Worm (Caenorhabditis elegans) whole organism, L4 larva: Measurements from ENCODE around the gene B0272.3.

Experiments used
- D1046.2 ChIP-seq: fragments of 200-800 bp; sonication (Bioruptor generic); IDR thresholded peaks from 2 replicates; pipeline ENCODE4 v1.3.6; 2022; ENCODE audit warnings: missing genetic modification characterization, missing compliant biosample characterization
- F44E2.7 ChIP-seq: fragments of 200-800 bp; sonication (Bioruptor generic); IDR thresholded peaks from 2 replicates; pipeline ENCODE4 v2.1.2; 2022; ENCODE audit warnings: missing genetic modification characterization, missing compliant biosample characterization
- R02D3.7 ChIP-seq: fragments of 150-350 bp; sonication (generic microtip); optimal IDR thresholded peaks from 3 replicates; lab custom pipeline; 2014; ENCODE audit warnings: missing biosample characterization, missing genetic modification characterization
- T26A8.4 ChIP-seq: fragments of 200-800 bp; sonication (Bioruptor generic); IDR thresholded peaks from 2 replicates; pipeline ENCODE4 v1.3.6; 2022; ENCODE audit warnings: missing genetic modification characterization, missing compliant biosample characterization
- ZK337.2 ChIP-seq: fragments of 200-800 bp; sonication (Bioruptor generic); IDR thresholded peaks from 2 replicates; pipeline ENCODE4 v1.3.6; 2022; ENCODE audit warnings: missing genetic modification reagents, missing genetic modification characterization, missing compliant biosample characterization
- aha-1 ChIP-seq: fragments of 150-350 bp; peaks from one replicate; lab custom pipeline; 2014; ENCODE audit warnings: missing biosample characterization, missing genetic modification characterization
- ceh-20 ChIP-seq: fragments of 200-800 bp; sonication (Bioruptor generic); IDR thresholded peaks from 2 replicates; pipeline ENCODE4 v1.3.6; 2022; ENCODE audit warnings: missing genetic modification reagents, missing genetic modification characterization, missing compliant biosample characterization
- ceh-28 ChIP-seq: fragments of 150-350 bp; optimal IDR thresholded peaks from 2 replicates; lab custom pipeline; 2014; ENCODE audit warnings: missing biosample characterization, missing genetic modification reagents, missing genetic modification characterization
- ceh-62 ChIP-seq: sonication (generic microtip); optimal IDR thresholded peaks from 2 replicates; lab custom pipeline; 2017; ENCODE audit warnings: missing biosample characterization, missing genetic modification characterization
- ces-1 ChIP-seq: fragments of 150-350 bp; sonication (generic microtip); optimal IDR thresholded peaks from 4 replicates; lab custom pipeline; 2014; ENCODE audit warnings: missing biosample characterization, missing genetic modification reagents, missing genetic modification characterization
- daf-12 ChIP-seq: fragments of 150-350 bp; optimal IDR thresholded peaks from 2 replicates; lab custom pipeline; 2014; ENCODE audit warnings: missing biosample characterization, missing genetic modification reagents, missing genetic modification characterization
- dmd-6 ChIP-seq: fragments of 200-800 bp; sonication (Bioruptor generic); IDR thresholded peaks from 2 replicates; pipeline ENCODE4 v1.3.6; 2022; ENCODE audit warnings: missing genetic modification reagents, missing genetic modification characterization, missing compliant biosample characterization
- dmd-9 ChIP-seq: fragments of 200-800 bp; sonication (Bioruptor generic); IDR thresholded peaks from 2 replicates; pipeline ENCODE4 v1.3.6; 2022; ENCODE audit warnings: missing genetic modification reagents, missing genetic modification characterization, missing compliant biosample characterization
- fkh-10 ChIP-seq: fragments of 150-350 bp; optimal IDR thresholded peaks from 2 replicates; lab custom pipeline; 2014; ENCODE audit warnings: missing biosample characterization, missing genetic modification reagents, missing genetic modification characterization
- fos-1 ChIP-seq: fragments of 150-350 bp; optimal IDR thresholded peaks from 2 replicates; lab custom pipeline; 2014; ENCODE audit warnings: missing biosample characterization, missing genetic modification characterization
- gei-8 ChIP-seq: fragments of 200-800 bp; sonication (Bioruptor generic); optimal IDR thresholded peaks from 2 replicates; lab custom pipeline; 2018; ENCODE audit warnings: mild to moderate bottlenecking, missing genetic modification characterization, missing compliant biosample characterization
- hif-1 ChIP-seq, 2 experiments: sonication (generic microtip); optimal IDR thresholded peaks; 2 replicates each; lab custom pipeline; 2016 to 2017; ENCODE audit warnings: missing compliant biosample characterization in 2 of 2, missing genetic modification characterization in 2 of 2, missing genetic modification reagents in 2 of 2, missing genotype in 2 of 2, mild to moderate bottlenecking in 1 of 2
- hlh-11 ChIP-seq: fragments of 200-800 bp; sonication (Bioruptor generic); optimal IDR thresholded peaks from 2 replicates; lab custom pipeline; 2018; ENCODE audit warnings: mild to moderate bottlenecking, missing genetic modification characterization, missing compliant biosample characterization
- hlh-30 ChIP-seq: sonication (generic microtip); optimal IDR thresholded peaks from 2 replicates; lab custom pipeline; 2017; ENCODE audit warnings: antibody characterized with exemption, mild to moderate bottlenecking, missing genetic modification characterization, missing compliant biosample characterization; ENCODE audit not compliant: insufficient read depth
- hmg-1.1 ChIP-seq: fragments of 200-800 bp; sonication (Bioruptor generic); IDR thresholded peaks from 2 replicates; pipeline ENCODE4 v1.3.6; 2022; ENCODE audit warnings: missing genetic modification reagents, missing genetic modification characterization, missing compliant biosample characterization
- jun-1 ChIP-seq: fragments of 150-350 bp; optimal IDR thresholded peaks from 2 replicates; lab custom pipeline; 2014; ENCODE audit warnings: missing biosample characterization, missing genetic modification reagents, missing genetic modification characterization
- lin-13 ChIP-seq: fragments of 150-350 bp; optimal IDR thresholded peaks from 2 replicates; lab custom pipeline; 2014; ENCODE audit warnings: missing biosample characterization, missing genetic modification reagents, missing genetic modification characterization
- lin-29 ChIP-seq: fragments of 200-800 bp; sonication (Bioruptor generic); IDR thresholded peaks from 2 replicates; pipeline ENCODE4 v1.3.6; 2022; ENCODE audit warnings: missing genetic modification reagents, missing genetic modification characterization, missing compliant biosample characterization
- lsy-2 ChIP-seq, 2 experiments: fragments of 150-350 bp in 1 of 2; sonication (generic microtip) in 1 of 2; optimal IDR thresholded peaks; 2 replicates each; lab custom pipeline; 2014 to 2017; ENCODE audit warnings: missing biosample characterization in 2 of 2, missing genetic modification characterization in 2 of 2
- madf-9 ChIP-seq: fragments of 200-800 bp; sonication (Bioruptor generic); conservative IDR thresholded peaks from 2 replicates; pipeline ENCODE4 v1.3.6; 2022; ENCODE audit warnings: missing genetic modification reagents, missing genetic modification characterization, missing compliant biosample characterization
- mdl-1 ChIP-seq, 2 experiments: fragments of 150-350 bp in 1 of 2; sonication (generic microtip) in 1 of 2; optimal IDR thresholded peaks; 2 replicates each; lab custom pipeline; 2014 to 2017; ENCODE audit warnings: missing biosample characterization in 2 of 2, missing genetic modification characterization in 2 of 2
- mdt-29 ChIP-seq: fragments of 200-800 bp; sonication (Bioruptor generic); IDR thresholded peaks from 2 replicates; pipeline ENCODE4 v1.3.6; 2022; ENCODE audit warnings: missing genetic modification reagents, missing genetic modification characterization, missing compliant biosample characterization
- mep-1 ChIP-seq: fragments of 150-350 bp; sonication (generic microtip); optimal IDR thresholded peaks from 3 replicates; lab custom pipeline; 2014; ENCODE audit warnings: missing biosample characterization, missing genetic modification characterization
- mes-2 ChIP-seq: sonication (generic microtip); optimal IDR thresholded peaks from 2 replicates; lab custom pipeline; 2016; ENCODE audit warnings: missing genotype, mild to moderate bottlenecking, missing genetic modification characterization, missing compliant biosample characterization; ENCODE audit not compliant: poor library complexity, severe bottlenecking
- nhr-10 ChIP-seq: fragments of 150-350 bp; optimal IDR thresholded peaks from 2 replicates; lab custom pipeline; 2014; ENCODE audit warnings: missing biosample characterization, missing genetic modification characterization
- nhr-102 ChIP-seq: sonication (generic microtip); optimal IDR thresholded peaks from 2 replicates; lab custom pipeline; 2016; ENCODE audit warnings: mild to moderate bottlenecking, missing genetic modification characterization, moderate library complexity, missing compliant biosample characterization
- nhr-11 ChIP-seq: fragments of 150-350 bp; optimal IDR thresholded peaks from 2 replicates; lab custom pipeline; 2014; ENCODE audit warnings: missing biosample characterization, missing genetic modification characterization
- nhr-28 ChIP-seq: fragments of 150-350 bp; optimal IDR thresholded peaks from 2 replicates; lab custom pipeline; 2014; ENCODE audit warnings: missing biosample characterization, missing genetic modification characterization
- nhr-41 ChIP-seq: fragments of 200-800 bp; sonication (Bioruptor generic); IDR thresholded peaks from 2 replicates; pipeline ENCODE4 v1.3.6; 2022; ENCODE audit warnings: missing genetic modification reagents, missing genetic modification characterization, missing compliant biosample characterization
- nhr-48 ChIP-seq: sonication (generic microtip); optimal IDR thresholded peaks from 2 replicates; lab custom pipeline; 2016; ENCODE audit warnings: mild to moderate bottlenecking, missing genetic modification characterization, missing compliant biosample characterization
- pha-4 ChIP-seq, 2 experiments: fragments of 150-350 bp in 1 of 2; fragments of 200-800 bp in 1 of 2; sonication (Bioruptor generic) in 1 of 2; IDR thresholded peaks in 1 of 2; optimal IDR thresholded peaks in 1 of 2; 2 replicates each; pipeline versions ENCODE4 v1.3.6 to Lab custom; 2014 to 2022; ENCODE audit warnings: missing genetic modification characterization in 2 of 2, missing genetic modification reagents in 2 of 2, missing biosample characterization in 1 of 2, missing compliant biosample characterization in 1 of 2
- php-3 ChIP-seq: fragments of 200-800 bp; sonication (Bioruptor generic); IDR thresholded peaks from 2 replicates; pipeline ENCODE4 v1.3.6; 2022; ENCODE audit warnings: missing genetic modification reagents, missing genetic modification characterization, missing compliant biosample characterization
- pqm-1 ChIP-seq: sonication (generic microtip); optimal IDR thresholded peaks from 2 replicates; lab custom pipeline; 2017; ENCODE audit warnings: missing biosample characterization, missing genetic modification characterization
- rbr-2 ChIP-seq: sonication (generic microtip); optimal IDR thresholded peaks from 2 replicates; lab custom pipeline; 2016; ENCODE audit warnings: missing genotype, missing genetic modification characterization, missing compliant biosample characterization
- snpc-4 ChIP-seq: fragments of 150-350 bp; optimal IDR thresholded peaks from 2 replicates; lab custom pipeline; 2014; ENCODE audit warnings: missing biosample characterization, missing genetic modification characterization
- tra-1 ChIP-seq: fragments of 200-800 bp; sonication (Bioruptor generic); IDR thresholded peaks from 2 replicates; pipeline ENCODE4 v1.3.6; 2022; ENCODE audit warnings: missing genetic modification reagents, missing genetic modification characterization, missing compliant biosample characterization
- unc-39 ChIP-seq: sonication (generic microtip); optimal IDR thresholded peaks from 2 replicates; lab custom pipeline; 2017; ENCODE audit warnings: missing biosample characterization, missing genetic modification characterization
- unc-62 ChIP-seq, 3 experiments: fragments of 150-350 bp in 1 of 3; sonication (generic microtip); optimal IDR thresholded peaks in 2 of 3; peaks in 1 of 3; 1 replicate in 1 of 3; 2 replicates in 2 of 3; lab custom pipeline; 2014 to 2017; ENCODE audit warnings: missing biosample characterization in 3 of 3, missing genetic modification characterization in 3 of 3, missing genetic modification reagents in 3 of 3, missing genotype in 1 of 3
- zfp-2 ChIP-seq: sonication (generic microtip); optimal IDR thresholded peaks from 2 replicates; lab custom pipeline; 2016; ENCODE audit warnings: mild to moderate bottlenecking, missing genetic modification characterization, missing compliant biosample characterization
- zip-11 ChIP-seq: fragments of 200-800 bp; sonication (Bioruptor generic); IDR thresholded peaks from 2 replicates; pipeline ENCODE4 v1.3.6; 2022; ENCODE audit warnings: missing genetic modification characterization, missing compliant biosample characterization
- ztf-11 ChIP-seq: fragments of 150-350 bp; optimal IDR thresholded peaks from 2 replicates; lab custom pipeline; 2014; ENCODE audit warnings: missing biosample characterization, missing genetic modification characterization
- ztf-7 ChIP-seq: fragments of 150-350 bp; optimal IDR thresholded peaks from 2 replicates; lab custom pipeline; 2014; ENCODE audit warnings: missing biosample characterization, missing genetic modification characterization

Gene B0272.3

ce11 chrX:9428059-9428458, 3.2 kb upstream of the B0272.3 start, which contains the start of gene B0272.4 (continued):
- peak; percentile 96 for TF ChIP-seq php-3 (GFP tag; lab: Robert Waterston, UW)
- TF ChIP-seq madf-9 (GFP tag; lab: Robert Waterston, UW): no peak
- TF ChIP-seq mdt-29: no peak
- no peak for TF ChIP-seq jun-1
- peak; percentile 97 for TF ChIP-seq nhr-28 (tag; lab: Kevin White, UChicago)
- TF ChIP-seq, all 104 proteins: peak for 9

- no peak for TF ChIP-seq dmd-9
- peak in 1 of 2 experiments; percentile 71 for TF ChIP-seq unc-62 (GFP tag; optimal IDR thresholded peaks at IDR 0.05 in 1 of 2; lab: Kevin White, UChicago)
- no peak for TF ChIP-seq unc-62 (tag; optimal IDR thresholded peaks at IDR 0.05; lab: Kevin White, UChicago)
- TF ChIP-seq, all 104 proteins: peak for 1
Measured at ce11 chrX:9436843-9437312, 5.6 kb downstream of the B0272.3 start, which contains the start of gene tbb-4. TSS of gene tbb-4 (minus strand) at chrX:9436893.

ce11 chrX:9441512-9441911, 10.3 kb downstream of the B0272.3 start, which contains the start of gene memb-1:
TSS of gene memb-1 (minus strand) at chrX:9441571.
- TF ChIP-seq lin-29 (GFP tag; lab: Robert Waterston, UW): no peak
- TF ChIP-seq zfp-2 (tag; lab: Kevin White, UChicago): no peak
- no peak for TF ChIP-seq nhr-48 (tag; lab: Kevin White, UChicago)
- TF ChIP-seq R02D3.7 (tag; lab: Kevin White, UChicago): peak; percentile 50
- TF ChIP-seq pqm-1 (tag; lab: Kevin White, UChicago): peak; percentile 8
- no peak for TF ChIP-seq ceh-28 (tag; lab: Kevin White, UChicago)
- no peak for TF ChIP-seq F44E2.7
- no peak for TF ChIP-seq ceh-62 (tag; lab: Kevin White, UChicago)
- no peak for TF ChIP-seq D1046.2 (GFP tag; lab: Robert Waterston, UW)
- no peak for TF ChIP-seq nhr-41 (GFP tag; lab: Robert Waterston, UW)
- TF ChIP-seq gei-8 (GFP tag; lab: Kevin White, UChicago): no peak
- no peak for TF ChIP-seq snpc-4 (tag; lab: Kevin White, UChicago)
- TF ChIP-seq aha-1 (tag; lab: Kevin White, UChicago): peak; percentile 90
- no peak for TF ChIP-seq hmg-1.1 (GFP tag; lab: Robert Waterston, UW)
- no peak for TF ChIP-seq fos-1 (tag; lab: Kevin White, UChicago)
- TF ChIP-seq madf-9 (GFP tag; lab: Robert Waterston, UW): no peak
- TF ChIP-seq mes-2 (tag; lab: Kevin White, UChicago): peak; percentile 91
- TF ChIP-seq lsy-2 (tag; optimal IDR thresholded peaks at IDR 0.05; lab: Kevin White, UChicago): no peak
- no peak for TF ChIP-seq daf-12 (tag; lab: Kevin White, UChicago)
- TF ChIP-seq mep-1: peak; percentile 86
- TF ChIP-seq unc-39 (tag; lab: Kevin White, UChicago): no peak
- peak; percentile 66 for TF ChIP-seq hlh-11
- TF ChIP-seq nhr-28 (tag; lab: Kevin White, UChicago): peak; percentile 68
- TF ChIP-seq nhr-102 (tag; lab: Kevin White, UChicago): no peak
- no peak for TF ChIP-seq ztf-11
- no peak for TF ChIP-seq ces-1 (GFP tag; lab: Kevin White, UChicago)
- TF ChIP-seq mdt-29: no peak
- no peak for TF ChIP-seq fkh-10 (GFP tag; lab: Kevin White, UChicago)
- no peak for TF ChIP-seq ZK337.2 (GFP tag; lab: Robert Waterston, UW)
- no peak for TF ChIP-seq nhr-10 (tag; lab: Kevin White, UChicago)
- peak; percentile 25 for TF ChIP-seq lin-13 (GFP tag; lab: Kevin White, UChicago)
- peak; percentile 58 for TF ChIP-seq rbr-2 (tag; lab: Kevin White, UChicago)
- TF ChIP-seq ztf-7 (tag; lab: Kevin White, UChicago): peak; percentile 67
- peak in 1 of 2 experiments; percentile 39 for TF ChIP-seq hif-1 (tag; optimal IDR thresholded peaks at IDR 0.05; lab: Kevin White, UChicago)
- TF ChIP-seq dmd-6 (GFP tag; lab: Robert Waterston, UW): no peak; the same call in 1 of the 2 replicates
- peak in 1 of 2 experiments; percentile 59 for TF ChIP-seq mdl-1 (tag; optimal IDR thresholded peaks at IDR 0.05; lab: Kevin White, UChicago)
- TF ChIP-seq hlh-30 (tag; lab: Kevin White, UChicago): peak; percentile 57
- no peak for TF ChIP-seq zip-11 (GFP tag; lab: Robert Waterston, UW)
- TF ChIP-seq nhr-11 (tag; lab: Kevin White, UChicago): peak; percentile 38
- no peak for TF ChIP-seq ceh-20 (GFP tag; lab: Robert Waterston, UW)
- TF ChIP-seq T26A8.4 (GFP tag; lab: Robert Waterston, UW): no peak
- TF ChIP-seq tra-1: no peak
- no peak for TF ChIP-seq pha-4 (GFP tag; IDR thresholded peaks at IDR 0.05; lab: Robert Waterston, UW)
- TF ChIP-seq pha-4 (tag; optimal IDR thresholded peaks at IDR 0.05; lab: Kevin White, UChicago): no peak
